Fruit fly (Drosophila melanogaster) whole organism: ENCODE results near the gene CG11498.

Source experiments
- EcR ChIP-seq, 2 experiments: fragments of >200 bp; optimal IDR thresholded peaks; 2 replicates each; lab custom pipeline; 2017; ENCODE audit warnings: missing biosample characterization in 2 of 2, missing genetic modification characterization in 2 of 2, missing genetic modification reagents in 2 of 2
- pan ChIP-seq: fragments of >200 bp; optimal IDR thresholded peaks from 2 replicates; lab custom pipeline; 2017
- psq ChIP-seq: fragments of >200 bp; optimal IDR thresholded peaks from 2 replicates; lab custom pipeline; 2017
- usp ChIP-seq: fragments of >200 bp; optimal IDR thresholded peaks from 2 replicates; lab custom pipeline; 2017; ENCODE audit warnings: missing biosample characterization, missing genetic modification characterization, mixed read lengths

DNA sequence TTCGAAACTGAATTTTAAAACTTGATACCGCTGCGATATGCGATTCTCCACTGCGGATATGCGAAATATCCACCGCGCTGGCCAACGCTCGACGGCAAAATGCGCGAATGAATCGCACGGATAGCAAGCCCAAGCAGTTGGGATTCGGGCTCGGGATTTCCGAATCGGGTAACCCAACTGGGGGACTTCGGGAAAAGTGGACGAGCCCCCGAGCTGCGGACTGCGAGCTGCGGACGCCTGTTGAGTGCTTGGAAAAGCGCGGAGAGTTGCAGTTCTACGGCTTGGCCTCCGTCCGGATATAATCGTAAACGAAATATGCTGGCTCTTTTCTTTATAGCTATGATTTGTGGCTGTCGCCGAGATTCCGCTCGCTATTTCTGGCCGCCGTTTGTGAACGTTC is 10.8 kb downstream of the CG11498 start, which contains the start of gene AdoR:
- TF ChIP-seq pan (lab: Kevin White, UChicago): no peak
- TF ChIP-seq usp (GFP tag; lab: Kevin White, UChicago): no peak
- TF ChIP-seq psq (lab: Kevin White, UChicago): no peak
- TF ChIP-seq EcR (GFP tag; optimal IDR thresholded peaks at IDR 0.05; lab: Kevin White, UChicago): no peak
